Fruit fly (Drosophila melanogaster): Measurements from ENCODE around the gene CG11779.

Gene CG11779

dm6 chr3R:19105821-19106220, 53.9 kb downstream of the CG11779 start (continued):
- no peak for TF ChIP-seq seq (GFP tag; IDR thresholded peaks at IDR 0.05)
- no peak for TF ChIP-seq Lhr (GFP tag; optimal IDR thresholded peaks at IDR 0.05)
- TF ChIP-seq ac (GFP tag; optimal IDR thresholded peaks at IDR 0.05): no peak
- TF ChIP-seq z (GFP tag; IDR thresholded peaks at IDR 0.05): no peak
- TF ChIP-seq CG1602 (GFP tag; optimal IDR thresholded peaks at IDR 0.05): peak; percentile 10
- TF ChIP-seq luna (GFP tag; optimal IDR thresholded peaks at IDR 0.05): no peak
- TF ChIP-seq CG12299 (tag; optimal IDR thresholded peaks at IDR 0.05): no peak
- peak; percentile 40 for TF ChIP-seq CG17359 (tag; optimal IDR thresholded peaks at IDR 0.05)
- TF ChIP-seq CG12659 (GFP tag; optimal IDR thresholded peaks at IDR 0.05): peak; percentile 9
- no peak for TF ChIP-seq CG11723 (GFP tag; optimal IDR thresholded peaks at IDR 0.05)
- no peak for TF ChIP-seq CG14014 (GFP tag; IDR thresholded peaks at IDR 0.05)
- no peak for TF ChIP-seq jing (GFP tag; optimal IDR thresholded peaks at IDR 0.05)
- no peak for TF ChIP-seq ttk (GFP tag; IDR thresholded peaks at IDR 0.05)
- no peak for TF ChIP-seq kni (GFP tag; optimal IDR thresholded peaks at IDR 0.05)
- TF ChIP-seq PHDP (tag; optimal IDR thresholded peaks at IDR 0.05): peak; percentile 34
- TF ChIP-seq shn (GFP tag; optimal IDR thresholded peaks at IDR 0.05): peak; percentile 1
- peak; percentile 43 for TF ChIP-seq tap (tag; optimal IDR thresholded peaks at IDR 0.05)
- no peak for TF ChIP-seq en (GFP tag; optimal IDR thresholded peaks at IDR 0.05)
- no peak for TF ChIP-seq pros (GFP tag; optimal IDR thresholded peaks at IDR 0.05)
- TF ChIP-seq CG12391 (tag; optimal IDR thresholded peaks at IDR 0.05): peak; percentile 33
- peak; percentile 72 for TF ChIP-seq CG2712 (tag; optimal IDR thresholded peaks at IDR 0.05)
- no peak for TF ChIP-seq dpn (GFP tag; optimal IDR thresholded peaks at IDR 0.05)
- no peak for TF ChIP-seq cas (GFP tag; IDR thresholded peaks at IDR 0.05)
- no peak for TF ChIP-seq mirr (GFP tag; optimal IDR thresholded peaks at IDR 0.05)
- TF ChIP-seq CG2129 (GFP tag; IDR thresholded peaks at IDR 0.05; ENCODE audit: partially characterized antibody): no peak
- no peak for TF ChIP-seq fd64A (GFP tag; optimal IDR thresholded peaks at IDR 0.05)
- TF ChIP-seq CG1647 (GFP tag; optimal IDR thresholded peaks at IDR 0.05): no peak
- no peak for TF ChIP-seq chn (GFP tag; optimal IDR thresholded peaks at IDR 0.05)
- TF ChIP-seq CG1529 (GFP tag; optimal IDR thresholded peaks at IDR 0.05): no peak
- TF ChIP-seq fd96Cb (tag; optimal IDR thresholded peaks at IDR 0.05): peak; percentile 54
- TF ChIP-seq sisA (GFP tag; IDR thresholded peaks at IDR 0.05): peak; percentile 47
- TF ChIP-seq CG4282 (GFP tag; optimal IDR thresholded peaks at IDR 0.05): no peak
- no peak for TF ChIP-seq br (optimal IDR thresholded peaks at IDR 0.05)
- no peak for TF ChIP-seq Trl (optimal IDR thresholded peaks at IDR 0.05)
- TF ChIP-seq Trl (GFP tag; optimal IDR thresholded peaks at IDR 0.05): no peak
- peak; percentile 27 for TF ChIP-seq CG4820 (GFP tag; optimal IDR thresholded peaks at IDR 0.05)
- TF ChIP-seq ham (GFP tag; IDR thresholded peaks at IDR 0.05): no peak
- no peak for TF ChIP-seq bowl (GFP tag; IDR thresholded peaks at IDR 0.05)
- TF ChIP-seq CG10565 (GFP tag; optimal IDR thresholded peaks at IDR 0.05): no peak
- TF ChIP-seq CG17361 (GFP tag; IDR thresholded peaks at IDR 0.05): peak; percentile 46; the same call in 1 of the 3 replicates
- TF ChIP-seq Hr3 (GFP tag; optimal IDR thresholded peaks at IDR 0.05): no peak
- no peak for TF ChIP-seq CG2120 (GFP tag; optimal IDR thresholded peaks at IDR 0.05)
- TF ChIP-seq CG8388 (GFP tag; optimal IDR thresholded peaks at IDR 0.05): peak; percentile 57
- TF ChIP-seq ato (GFP tag; IDR thresholded peaks at IDR 0.05; ENCODE audit: partially characterized antibody): no peak
- no peak for TF ChIP-seq crp (GFP tag; optimal IDR thresholded peaks at IDR 0.05)
- peak; percentile 47 for TF ChIP-seq croc (GFP tag; conservative IDR thresholded peaks at IDR 0.05)
- peak; percentile 72 for TF ChIP-seq gem (tag; optimal IDR thresholded peaks at IDR 0.05)
- TF ChIP-seq schlank (tag; optimal IDR thresholded peaks at IDR 0.05): no peak
- no peak for TF ChIP-seq Mad (GFP tag; optimal IDR thresholded peaks at IDR 0.05)
- no peak for TF ChIP-seq TFAM (GFP tag; optimal IDR thresholded peaks at IDR 0.05)
- TF ChIP-seq Ets65A (GFP tag): no peak
- no peak for TF ChIP-seq B-H1 (GFP tag; IDR thresholded peaks at IDR 0.05)
- TF ChIP-seq CG6272 (GFP tag; IDR thresholded peaks at IDR 0.05): no peak

Measured in whole organism, embryonic.